Fruit fly (Drosophila melanogaster) whole organism, adult: Measurements from ENCODE around the gene CG17321.

Experiments used
- CG11617 ChIP-seq: fragments of 200-800 bp; sonication (Bioruptor generic); optimal IDR thresholded peaks from 2 replicates; lab custom pipeline; 2017; ENCODE audit warnings: mild to moderate bottlenecking, missing biosample characterization, missing genetic modification reagents, missing genetic modification characterization
- CG12768 ChIP-seq: fragments of 200-800 bp; sonication (Bioruptor generic); optimal IDR thresholded peaks from 2 replicates; lab custom pipeline; 2017; ENCODE audit warnings: missing biosample characterization, missing genetic modification characterization, mild to moderate bottlenecking, moderate library complexity, missing genetic modification reagents
- CG14711 ChIP-seq: fragments of 200-800 bp; sonication (Bioruptor generic); optimal IDR thresholded peaks from 2 replicates; lab custom pipeline; 2018; ENCODE audit warnings: missing biosample characterization, mild to moderate bottlenecking, missing genetic modification characterization, moderate library complexity
- CG1620 ChIP-seq: fragments of 200-800 bp; sonication (Bioruptor generic); optimal IDR thresholded peaks from 2 replicates; lab custom pipeline; 2016; ENCODE audit warnings: missing biosample characterization, missing genetic modification characterization
- CG33017 ChIP-seq: fragments of 200-800 bp; sonication (Bioruptor generic); optimal IDR thresholded peaks from 2 replicates; lab custom pipeline; 2018; ENCODE audit warnings: missing biosample characterization, mild to moderate bottlenecking, missing genetic modification characterization, moderate library complexity
- CG5204 ChIP-seq: fragments of 200-800 bp; sonication (Bioruptor generic); optimal IDR thresholded peaks from 2 replicates; lab custom pipeline; 2016; ENCODE audit warnings: missing biosample characterization, missing genetic modification characterization
- CG7045 ChIP-seq: fragments of 200-800 bp; sonication (Bioruptor generic); optimal IDR thresholded peaks from 2 replicates; lab custom pipeline; 2017; ENCODE audit warnings: missing biosample characterization, mild to moderate bottlenecking, missing genetic modification characterization
- CG7101 ChIP-seq: fragments of 200-800 bp; sonication (Bioruptor generic); optimal IDR thresholded peaks from 2 replicates; lab custom pipeline; 2018; ENCODE audit warnings: missing biosample characterization, mild to moderate bottlenecking, missing genetic modification characterization, moderate library complexity
- Clk ChIP-seq: fragments of 200-800 bp; sonication (Bioruptor generic); optimal IDR thresholded peaks from 2 replicates; lab custom pipeline; 2017; ENCODE audit warnings: missing biosample characterization, missing genetic modification characterization
- Crg-1 ChIP-seq: fragments of 200-800 bp; sonication (Bioruptor generic); optimal IDR thresholded peaks from 2 replicates; lab custom pipeline; 2016; ENCODE audit warnings: missing biosample characterization, missing genetic modification characterization
- Hr96 ChIP-seq: fragments of 200-800 bp; sonication (Bioruptor generic); optimal IDR thresholded peaks from 2 replicates; lab custom pipeline; 2016; ENCODE audit warnings: missing biosample characterization, missing genetic modification characterization
- Mnt ChIP-seq: fragments of 200-800 bp; sonication (Bioruptor generic); optimal IDR thresholded peaks from 2 replicates; lab custom pipeline; 2016; ENCODE audit warnings: missing biosample characterization, mild to moderate bottlenecking, missing genetic modification characterization
- bab1 ChIP-seq: fragments of 200-800 bp; sonication (Bioruptor generic); optimal IDR thresholded peaks from 3 replicates; lab custom pipeline; 2019; ENCODE audit warnings: missing biosample characterization, mild to moderate bottlenecking, missing genetic modification characterization, moderate library complexity
- cic ChIP-seq: fragments of 200-800 bp; sonication (Bioruptor generic); optimal IDR thresholded peaks from 2 replicates; lab custom pipeline; 2017; ENCODE audit warnings: missing biosample characterization, mild to moderate bottlenecking, missing genetic modification characterization, moderate library complexity
- cnc ChIP-seq, 2 experiments: fragments of >200 bp; optimal IDR thresholded peaks; 2 replicates each; lab custom pipeline; 2017
- kay ChIP-seq: fragments of 200-800 bp; sonication (Bioruptor generic); peaks from one replicate; lab custom pipeline; 2016; ENCODE audit warnings: missing biosample characterization, missing genetic modification characterization, borderline replicate concordance
- ovo ChIP-seq: fragments of 200-800 bp; sonication (Bioruptor generic); optimal IDR thresholded peaks from 2 replicates; lab custom pipeline; 2016; ENCODE audit warnings: missing biosample characterization, missing genetic modification characterization
- pad ChIP-seq: fragments of 200-800 bp; sonication (Bioruptor generic); optimal IDR thresholded peaks from 3 replicates; lab custom pipeline; 2017; ENCODE audit warnings: missing biosample characterization, missing genetic modification characterization, mild to moderate bottlenecking, moderate library complexity, missing genetic modification reagents
- tj ChIP-seq: fragments of 200-800 bp; sonication (Bioruptor generic); optimal IDR thresholded peaks from 3 replicates; lab custom pipeline; 2017; ENCODE audit warnings: missing biosample characterization, mild to moderate bottlenecking, missing genetic modification characterization, moderate library complexity
- toe ChIP-seq: fragments of 200-800 bp; sonication (Bioruptor generic); optimal IDR thresholded peaks from 2 replicates; lab custom pipeline; 2016; ENCODE audit warnings: missing biosample characterization, missing genetic modification characterization

Gene CG17321

dm6 chr2L:18881014-18881660 is 36.2 kb downstream of the CG17321 start, which contains the start of gene tup:
TSS of gene tup (minus strand) at chr2L:18881261.
- TF ChIP-seq CG14711 (tag; lab: Kevin White, UChicago) (no peak), pad (peak; percentile 87), cic (GFP tag; lab: Kevin White, UChicago) (no peak), Clk (no peak), toe (GFP tag; lab: Kevin White, UChicago) (no peak)

DNA sequence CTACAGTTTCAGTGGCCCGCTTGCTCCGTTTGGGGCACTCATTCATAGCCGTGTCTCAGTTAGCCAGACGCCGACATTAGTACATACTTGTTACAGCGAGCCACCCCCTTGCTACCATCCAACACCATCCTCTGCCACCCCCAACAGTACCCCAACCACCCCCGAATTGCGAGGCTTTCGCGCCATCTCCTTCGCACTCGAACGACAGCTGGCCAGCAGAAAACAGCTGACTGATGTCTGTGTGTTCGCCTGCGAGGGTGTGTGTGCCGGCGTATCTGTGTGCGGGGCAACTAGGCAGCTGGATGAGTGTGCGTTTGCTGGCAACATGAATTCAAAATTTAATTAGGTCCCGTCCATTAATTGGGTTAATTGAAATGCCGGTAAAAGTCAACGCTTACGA is 37.8 kb downstream of the CG17321 start:
- TF ChIP-seq CG33017 (tag; lab: Kevin White, UChicago), result no peak
- TF ChIP-seq Hr96, result no peak
- TF ChIP-seq Crg-1 (GFP tag; lab: Kevin White, UChicago), result no peak
- no peak for TF ChIP-seq kay (GFP tag; lab: Kevin White, UChicago)
- no peak for TF ChIP-seq tj (GFP tag; lab: Kevin White, UChicago)

DNA sequence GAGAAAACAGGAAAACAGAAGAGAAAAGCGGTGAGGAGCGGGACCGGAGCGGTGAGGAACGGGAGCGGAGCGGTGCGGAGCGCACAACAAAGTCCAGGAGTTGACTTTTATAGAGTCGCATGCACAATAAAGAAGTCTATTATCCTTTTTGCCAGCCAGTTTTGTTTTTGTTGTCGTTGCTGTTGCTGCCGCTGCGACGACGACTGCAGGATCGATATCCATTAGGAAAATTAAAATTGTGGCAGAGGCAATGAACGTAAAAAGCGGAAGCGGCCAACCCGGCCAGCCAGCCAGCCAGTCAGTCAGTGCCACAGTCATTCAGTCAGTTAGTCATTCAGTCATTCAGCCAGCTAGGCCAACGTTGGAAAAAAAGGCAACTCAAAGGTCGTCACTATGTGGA is 39.8 kb downstream of the CG17321 start:
- TF ChIP-seq Crg-1 (GFP tag; lab: Kevin White, UChicago), result no peak
- TF ChIP-seq bab1 (GFP tag; lab: Kevin White, UChicago), result no peak
- no peak for TF ChIP-seq CG33017 (tag; lab: Kevin White, UChicago)
- no peak for TF ChIP-seq CG7101 (tag; lab: Kevin White, UChicago)
- no peak for TF ChIP-seq CG1620
- TF ChIP-seq CG5204 (GFP tag; lab: Kevin White, UChicago), result no peak

DNA sequence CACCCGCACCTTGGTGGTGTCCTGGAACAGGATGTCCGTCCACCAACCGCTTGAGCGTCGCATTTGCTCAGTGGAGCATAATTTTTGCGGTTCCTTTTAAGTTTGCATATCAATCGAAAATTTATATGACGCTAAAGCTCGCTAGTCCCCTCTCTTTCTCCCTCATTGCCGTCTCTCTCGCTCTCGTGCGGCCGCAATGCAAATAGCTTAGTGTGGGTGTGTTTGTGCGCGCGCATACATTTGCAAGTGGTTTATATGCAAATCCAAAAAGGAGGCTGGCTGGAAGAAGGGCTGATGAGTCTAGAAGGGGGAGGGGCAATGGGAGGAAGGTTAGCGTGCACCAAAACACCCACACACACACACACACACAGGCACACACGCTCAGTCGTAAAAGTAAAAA is 41.9 kb downstream of the CG17321 start:
- TF ChIP-seq cic (GFP tag; lab: Kevin White, UChicago) (no peak), CG7101 (tag; lab: Kevin White, UChicago) (no peak), pad (no peak), cnc (optimal IDR thresholded peaks at IDR 0.05; lab: Kevin White, UChicago) (no peak), ovo (GFP tag; lab: Kevin White, UChicago) (no peak), Hr96 (no peak), tj (GFP tag; lab: Kevin White, UChicago) (no peak), CG7045 (GFP tag; lab: Kevin White, UChicago) (no peak), bab1 (GFP tag; lab: Kevin White, UChicago) (no peak), kay (GFP tag; lab: Kevin White, UChicago) (no peak), CG5204 (GFP tag; lab: Kevin White, UChicago) (no peak), toe (GFP tag; lab: Kevin White, UChicago) (no peak), Mnt (GFP tag; lab: Kevin White, UChicago) (no peak), Crg-1 (GFP tag; lab: Kevin White, UChicago) (no peak), CG1620 (no peak), CG14711 (tag; lab: Kevin White, UChicago) (no peak)

- no peak for TF ChIP-seq toe (GFP tag; lab: Kevin White, UChicago)
- no peak for TF ChIP-seq Mnt (GFP tag; lab: Kevin White, UChicago)
- TF ChIP-seq cic (GFP tag; lab: Kevin White, UChicago), result no peak
- TF ChIP-seq Crg-1 (GFP tag; lab: Kevin White, UChicago), result no peak
- no peak for TF ChIP-seq CG7045 (GFP tag; lab: Kevin White, UChicago)
- no peak for TF ChIP-seq CG5204 (GFP tag; lab: Kevin White, UChicago)
- TF ChIP-seq CG7101 (tag; lab: Kevin White, UChicago), result no peak
- no peak for TF ChIP-seq CG33017 (tag; lab: Kevin White, UChicago)
- no peak for TF ChIP-seq Hr96
- TF ChIP-seq bab1 (GFP tag; lab: Kevin White, UChicago), result no peak
- no peak for TF ChIP-seq Clk
- no peak for TF ChIP-seq CG11617 (GFP tag; lab: Kevin White, UChicago)
- TF ChIP-seq ovo (GFP tag; lab: Kevin White, UChicago), result no peak
- no peak for TF ChIP-seq pad
- no peak for TF ChIP-seq CG12768 (GFP tag; lab: Kevin White, UChicago)
- TF ChIP-seq kay (GFP tag; lab: Kevin White, UChicago), result no peak
- no peak for TF ChIP-seq CG1620
Observed at dm6 chr2L:18889311-18889710, 44.3 kb downstream of the CG17321 start.

- TF ChIP-seq Mnt (GFP tag; lab: Kevin White, UChicago) (no peak), CG1620 (no peak), ovo (GFP tag; lab: Kevin White, UChicago) (no peak), bab1 (GFP tag; lab: Kevin White, UChicago) (no peak)
Observed at dm6 chr2L:18890087-18890486, 45.1 kb downstream of the CG17321 start.

DNA sequence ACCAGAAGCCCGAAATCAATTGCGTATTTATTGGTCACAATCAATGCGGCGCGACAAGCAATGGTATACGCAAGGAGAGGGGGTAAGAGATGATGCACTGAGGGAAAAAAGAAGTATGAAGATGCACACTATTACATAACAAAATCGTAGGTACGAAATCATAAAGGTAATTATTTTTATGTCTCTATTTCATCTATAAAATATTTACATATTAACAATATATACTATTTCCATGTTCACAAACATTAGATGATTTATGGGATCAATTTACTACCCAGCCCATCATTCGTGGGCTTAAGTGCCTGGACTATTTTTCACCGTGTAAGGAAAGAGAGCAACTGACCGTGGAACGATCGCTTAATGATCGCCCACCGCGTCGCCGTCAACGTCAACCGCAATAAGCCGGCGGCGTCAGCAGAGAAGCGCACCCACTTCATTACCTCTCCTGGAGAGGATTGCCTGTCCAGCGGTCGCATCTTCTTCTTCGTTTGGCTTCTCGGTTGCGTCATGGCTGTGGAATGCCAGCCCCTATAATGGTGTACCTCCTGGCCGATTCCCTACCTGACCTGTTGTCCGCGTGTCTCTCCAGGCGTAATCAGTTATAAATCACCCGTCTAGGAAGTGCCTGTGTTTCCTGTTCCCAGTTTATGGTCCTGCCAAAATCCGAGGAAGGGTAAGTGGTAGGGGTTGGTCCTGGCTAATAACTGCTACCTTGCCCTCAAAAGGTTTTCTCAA is 50.2 kb downstream of the CG17321 start:
- TF ChIP-seq kay (GFP tag; lab: Kevin White, UChicago), result no peak
- no peak for TF ChIP-seq CG1620
- no peak for TF ChIP-seq Mnt (GFP tag; lab: Kevin White, UChicago)
- TF ChIP-seq tj (GFP tag; lab: Kevin White, UChicago), result no peak
- TF ChIP-seq CG12768 (GFP tag; lab: Kevin White, UChicago), result no peak
- TF ChIP-seq CG7101 (tag; lab: Kevin White, UChicago), result no peak
- TF ChIP-seq CG14711 (tag; lab: Kevin White, UChicago), result no peak
- no peak for TF ChIP-seq cnc (optimal IDR thresholded peaks at IDR 0.05; lab: Kevin White, UChicago)
- no peak for TF ChIP-seq ovo (GFP tag; lab: Kevin White, UChicago)
- no peak for TF ChIP-seq CG7045 (GFP tag; lab: Kevin White, UChicago)
- no peak for TF ChIP-seq pad
- TF ChIP-seq Crg-1 (GFP tag; lab: Kevin White, UChicago), result no peak
- TF ChIP-seq CG5204 (GFP tag; lab: Kevin White, UChicago), result no peak
